Fruit fly (Drosophila melanogaster) whole organism, embryonic: ENCODE data around the gene Adat1.

Experiments used
- Abd-B ChIP-seq: fragments of 200-800 bp; sonication (Bioruptor generic); optimal IDR thresholded peaks from 2 replicates; lab custom pipeline; 2018; ENCODE audit warnings: missing biosample characterization, mild to moderate bottlenecking, missing genetic modification characterization, moderate library complexity
- CG11723 ChIP-seq: fragments of 200-800 bp; sonication (Bioruptor generic); optimal IDR thresholded peaks from 2 replicates; lab custom pipeline; 2017; ENCODE audit warnings: missing biosample characterization, mild to moderate bottlenecking, missing genetic modification characterization
- CG12659 ChIP-seq: fragments of 200-800 bp; sonication (Bioruptor generic); optimal IDR thresholded peaks from 3 replicates; lab custom pipeline; 2017; ENCODE audit warnings: mild to moderate bottlenecking, missing biosample characterization, missing genetic modification reagents, missing genetic modification characterization
- CG13775 ChIP-seq: fragments of 200-800 bp; sonication (Bioruptor generic); optimal IDR thresholded peaks from 3 replicates; lab custom pipeline; 2017; ENCODE audit warnings: missing biosample characterization, mild to moderate bottlenecking, missing genetic modification characterization
- CG15601 ChIP-seq: fragments of 200-800 bp; sonication (Bioruptor generic); optimal IDR thresholded peaks from 3 replicates; lab custom pipeline; 2019; ENCODE audit warnings: missing biosample characterization, mild to moderate bottlenecking, missing genetic modification characterization, moderate library complexity
- CG15696 ChIP-seq: fragments of 200-800 bp; sonication (Bioruptor generic); optimal IDR thresholded peaks from 2 replicates; lab custom pipeline; 2019; ENCODE audit warnings: missing biosample characterization, mild to moderate bottlenecking, missing genetic modification characterization, moderate library complexity
- CG17802 ChIP-seq: fragments of 200-800 bp; sonication (Bioruptor generic); optimal IDR thresholded peaks from 2 replicates; lab custom pipeline; 2018; ENCODE audit warnings: missing biosample characterization, mild to moderate bottlenecking, missing genetic modification characterization, moderate library complexity
- CG2712 ChIP-seq: fragments of 200-800 bp; optimal IDR thresholded peaks from 3 replicates; lab custom pipeline; 2019; ENCODE audit warnings: missing biosample characterization, mild to moderate bottlenecking, missing genetic modification characterization, moderate library complexity
- CG31365 ChIP-seq: fragments of 200-800 bp; sonication (Bioruptor generic); optimal IDR thresholded peaks from 2 replicates; lab custom pipeline; 2018; ENCODE audit warnings: missing biosample characterization, mild to moderate bottlenecking, missing genetic modification characterization
- CG31441 ChIP-seq: fragments of 200-800 bp; sonication (Bioruptor generic); IDR thresholded peaks from 2 replicates; pipeline ENCODE4 v1.3.6; 2022; ENCODE audit warnings: missing biosample characterization, missing genetic modification characterization
- CG32767 ChIP-seq: fragments of 200-800 bp; sonication (Bioruptor generic); IDR thresholded peaks from 2 replicates; pipeline ENCODE4 v1.3.6; 2022; ENCODE audit warnings: missing biosample characterization, missing genetic modification characterization
- CG32772 ChIP-seq: fragments of 200-800 bp; sonication (Bioruptor generic); IDR thresholded peaks from 2 replicates; pipeline ENCODE4 v1.3.6; 2022; ENCODE audit warnings: missing biosample characterization, missing genetic modification characterization
- CG33213 ChIP-seq: fragments of 200-800 bp; sonication (Bioruptor generic); optimal IDR thresholded peaks from 3 replicates; lab custom pipeline; 2016; ENCODE audit warnings: missing biosample characterization, missing genetic modification characterization
- CG3847 ChIP-seq: fragments of 200-800 bp; sonication (Bioruptor generic); IDR thresholded peaks from 2 replicates; pipeline ENCODE4 v1.3.6; 2022; ENCODE audit warnings: missing biosample characterization, missing genetic modification characterization
- CG4282 ChIP-seq: fragments of 200-800 bp; sonication (Bioruptor generic); optimal IDR thresholded peaks from 2 replicates; lab custom pipeline; 2016; ENCODE audit warnings: missing biosample characterization, missing genetic modification characterization
- CG4854 ChIP-seq: fragments of 200-800 bp; sonication (Bioruptor generic); optimal IDR thresholded peaks from 2 replicates; lab custom pipeline; 2016; ENCODE audit warnings: missing biosample characterization, missing genetic modification characterization, inconsistent platforms
- CG5953 ChIP-seq: fragments of 200-800 bp; sonication (Bioruptor generic); IDR thresholded peaks from 2 replicates; pipeline ENCODE4 v1.3.6; 2022; ENCODE audit warnings: missing biosample characterization, missing genetic modification characterization
- CG8281 ChIP-seq: fragments of 200-800 bp; sonication (Bioruptor generic); optimal IDR thresholded peaks from 2 replicates; lab custom pipeline; 2018; ENCODE audit warnings: missing biosample characterization, mild to moderate bottlenecking, missing genetic modification characterization, moderate library complexity
- Camta ChIP-seq: fragments of 200-800 bp; sonication (Bioruptor generic); optimal IDR thresholded peaks from 2 replicates; lab custom pipeline; 2016; ENCODE audit warnings: missing biosample characterization, missing genetic modification characterization
- Chrac-16 ChIP-seq: fragments of 200-800 bp; sonication (Bioruptor generic); optimal IDR thresholded peaks from 3 replicates; lab custom pipeline; 2016; ENCODE audit warnings: missing biosample characterization, missing genetic modification characterization
- Dref ChIP-seq: fragments of 200-800 bp; sonication (Bioruptor generic); IDR thresholded peaks from 2 replicates; pipeline ENCODE4 v1.3.6; 2022; ENCODE audit warnings: missing biosample characterization, missing genetic modification characterization
- E2f1 ChIP-seq: fragments of 200-800 bp; sonication (Bioruptor generic); IDR thresholded peaks from 2 replicates; pipeline ENCODE4 v1.3.6; 2022; ENCODE audit warnings: missing biosample characterization, missing genetic modification characterization
- Ets97D ChIP-seq: fragments of 200-800 bp; sonication (Bioruptor generic); optimal IDR thresholded peaks from 3 replicates; lab custom pipeline; 2016; ENCODE audit warnings: missing biosample characterization, missing genetic modification characterization
- HLH54F ChIP-seq: fragments of 200-800 bp; sonication (Bioruptor generic); optimal IDR thresholded peaks from 3 replicates; lab custom pipeline; 2016; ENCODE audit warnings: missing biosample characterization, missing genetic modification characterization
- HLHmδ ChIP-seq: fragments of 200-800 bp; sonication (Bioruptor generic); optimal IDR thresholded peaks from 2 replicates; lab custom pipeline; 2018; ENCODE audit warnings: missing biosample characterization, mild to moderate bottlenecking, missing genetic modification characterization, moderate library complexity
- HmgZ ChIP-seq: fragments of 200-800 bp; sonication (Bioruptor generic); optimal IDR thresholded peaks from 2 replicates; lab custom pipeline; 2018; ENCODE audit warnings: missing biosample characterization, mild to moderate bottlenecking, missing genetic modification characterization
- Hr39 ChIP-seq: fragments of >200 bp; optimal IDR thresholded peaks from 2 replicates; lab custom pipeline; 2017
- Kr ChIP-seq: fragments of 200-800 bp; sonication (Bioruptor generic); optimal IDR thresholded peaks from 2 replicates; lab custom pipeline; 2017; ENCODE audit warnings: missing biosample characterization, mild to moderate bottlenecking, missing genetic modification characterization
- MTF-1 ChIP-seq: fragments of 200-800 bp; sonication (Bioruptor generic); optimal IDR thresholded peaks from 2 replicates; lab custom pipeline; 2018; ENCODE audit warnings: missing biosample characterization, mild to moderate bottlenecking, missing genetic modification characterization, borderline replicate concordance
- Myb ChIP-seq: fragments of 200-800 bp; sonication (Bioruptor generic); optimal IDR thresholded peaks from 2 replicates; lab custom pipeline; 2016; ENCODE audit warnings: missing biosample characterization, missing genetic modification characterization
- NK7.1 ChIP-seq: fragments of 200-800 bp; sonication (Bioruptor generic); optimal IDR thresholded peaks from 3 replicates; lab custom pipeline; 2016; ENCODE audit warnings: missing biosample characterization, missing genetic modification characterization
- Nf-YA ChIP-seq: fragments of 200-800 bp; sonication (Bioruptor generic); IDR thresholded peaks from 2 replicates; pipeline ENCODE4 v1.3.6; 2022; ENCODE audit warnings: missing biosample characterization, missing genetic modification characterization
- Nf-YB ChIP-seq: fragments of 200-800 bp; sonication (Bioruptor generic); optimal IDR thresholded peaks from 3 replicates; lab custom pipeline; 2019; ENCODE audit warnings: missing biosample characterization, mild to moderate bottlenecking, missing genetic modification characterization, moderate library complexity
- Poxn ChIP-seq: fragments of 200-800 bp; sonication (Bioruptor generic); IDR thresholded peaks from 2 replicates; pipeline ENCODE4 v1.3.6; 2022; ENCODE audit warnings: missing biosample characterization, missing genetic modification characterization
- Vsx1 ChIP-seq: fragments of 200-800 bp; sonication (Bioruptor generic); optimal IDR thresholded peaks from 2 replicates; lab custom pipeline; 2017; ENCODE audit warnings: missing biosample characterization, mild to moderate bottlenecking, missing genetic modification characterization, missing genetic modification reagents
- amos ChIP-seq: fragments of 200-800 bp; sonication (Bioruptor generic); IDR thresholded peaks from 2 replicates; pipeline ENCODE4 v1.3.6; 2022; ENCODE audit warnings: missing biosample characterization, missing genetic modification characterization; ENCODE audit not compliant: partially characterized antibody
- chm ChIP-seq: fragments of 200-800 bp; sonication (Bioruptor generic); IDR thresholded peaks from 2 replicates; pipeline ENCODE4 v1.3.6; 2022; ENCODE audit warnings: missing biosample characterization, missing genetic modification characterization
- disco-r ChIP-seq: fragments of 200-800 bp; sonication (Bioruptor generic); optimal IDR thresholded peaks from 2 replicates; lab custom pipeline; 2016; ENCODE audit warnings: missing biosample characterization, missing genetic modification characterization
- ems ChIP-seq: fragments of 200-800 bp; sonication (Bioruptor generic); optimal IDR thresholded peaks from 3 replicates; lab custom pipeline; 2016; ENCODE audit warnings: missing biosample characterization, missing genetic modification characterization
- eyg ChIP-seq: fragments of 200-800 bp; sonication (Bioruptor generic); optimal IDR thresholded peaks from 3 replicates; lab custom pipeline; 2016; ENCODE audit warnings: missing biosample characterization, missing genetic modification characterization
- insv ChIP-seq, 2 experiments: fragments of 200-800 bp; sonication (Bioruptor generic); optimal IDR thresholded peaks; 3 replicates each; lab custom pipeline; 2016 to 2018; ENCODE audit warnings: missing biosample characterization in 2 of 2, missing genetic modification characterization in 2 of 2
- nerfin-1 ChIP-seq: fragments of 200-800 bp; sonication (Bioruptor generic); optimal IDR thresholded peaks from 3 replicates; lab custom pipeline; 2019; ENCODE audit warnings: missing biosample characterization, mild to moderate bottlenecking, missing genetic modification characterization, moderate library complexity
- schlank ChIP-seq: fragments of 200-800 bp; sonication (Bioruptor generic); optimal IDR thresholded peaks from 2 replicates; lab custom pipeline; 2018; ENCODE audit warnings: missing biosample characterization, mild to moderate bottlenecking, missing genetic modification characterization
- stwl ChIP-seq: fragments of 200-800 bp; sonication (Bioruptor generic); optimal IDR thresholded peaks from 3 replicates; lab custom pipeline; 2018; ENCODE audit warnings: missing biosample characterization, mild to moderate bottlenecking, missing genetic modification characterization, moderate library complexity

Gene Adat1

DNA sequence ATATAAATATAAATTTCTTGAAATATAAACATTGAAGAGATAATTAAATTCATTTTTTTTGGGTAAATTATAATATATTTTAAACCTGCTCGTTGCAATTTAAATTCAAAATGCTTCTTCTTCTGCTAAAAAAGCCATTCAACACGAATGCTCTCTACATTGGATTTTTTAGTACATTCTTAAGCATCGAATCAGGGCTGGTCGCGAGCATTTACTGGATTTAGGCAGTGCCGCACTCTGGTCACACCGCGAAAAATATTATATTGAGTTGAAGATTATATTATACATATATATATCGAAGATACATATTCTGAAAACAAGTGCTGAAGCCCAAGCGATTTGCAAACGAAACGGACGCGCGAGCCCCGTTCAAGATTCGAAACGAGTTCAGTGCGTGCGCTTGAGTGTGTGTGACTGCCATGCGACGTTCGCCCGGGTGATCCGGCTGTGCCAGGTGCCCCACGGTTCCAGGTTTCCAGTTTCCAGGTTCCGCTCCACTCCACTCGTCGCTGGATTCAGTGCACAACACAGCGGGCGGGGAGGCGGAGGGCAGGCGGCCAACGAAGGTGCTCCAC, 2.4 kb upstream of the Adat1 start, which contains the start of gene Sos (continued):
- TF ChIP-seq Kr (no peak), Camta (GFP tag; lab: Kevin White, UChicago) (no peak), schlank (tag; lab: Kevin White, UChicago) (no peak), insv (GFP tag; optimal IDR thresholded peaks at IDR 0.05; lab: Kevin White, UChicago) (no peak), E2f1 (GFP tag; lab: Robert Waterston, UW) (no peak), CG8281 (no peak), CG32772 (GFP tag; lab: Robert Waterston, UW) (no peak), CG3847 (GFP tag; lab: Robert Waterston, UW) (peak; percentile 45; the same call in 1 of the 2 replicates), amos (GFP tag; lab: Robert Waterston, UW) (peak; percentile 17; the same call in 1 of the 2 replicates), Dref (GFP tag; lab: Robert Waterston, UW) (peak; percentile 54), CG2712 (tag; lab: Kevin White, UChicago) (no peak), CG33213 (GFP tag; lab: Kevin White, UChicago) (no peak), CG5953 (GFP tag; lab: Robert Waterston, UW) (no peak), CG4282 (GFP tag; lab: Kevin White, UChicago) (no peak), stwl (tag; lab: Kevin White, UChicago) (peak; percentile 79), Poxn (GFP tag; lab: Robert Waterston, UW) (no peak), HLHmδ (GFP tag; lab: Kevin White, UChicago) (no peak), Abd-B (GFP tag; lab: Kevin White, UChicago) (peak; percentile 10), CG17802 (tag; lab: Kevin White, UChicago) (no peak), Chrac-16 (GFP tag; lab: Kevin White, UChicago) (no peak), Nf-YB (GFP tag; lab: Kevin White, UChicago) (no peak), HmgZ (tag; lab: Kevin White, UChicago) (peak; percentile 57), Vsx1 (GFP tag; lab: Kevin White, UChicago) (no peak), Hr39 (lab: Kevin White, UChicago) (no peak), Nf-YA (no peak), chm (no peak), CG13775 (GFP tag; lab: Kevin White, UChicago) (no peak), eyg (no peak), MTF-1 (GFP tag; lab: Kevin White, UChicago) (no peak), CG12659 (GFP tag; lab: Kevin White, UChicago) (peak; percentile 84), HLH54F (GFP tag; lab: Kevin White, UChicago) (no peak), disco-r (no peak), CG11723 (GFP tag; lab: Kevin White, UChicago) (no peak), ems (GFP tag; lab: Kevin White, UChicago) (no peak), CG4854 (GFP tag; lab: Kevin White, UChicago) (no peak), Ets97D (GFP tag; lab: Kevin White, UChicago) (peak; percentile 45), nerfin-1 (tag; lab: Kevin White, UChicago) (no peak), CG15601 (no peak), CG31441 (no peak), CG15696 (tag; lab: Kevin White, UChicago) (no peak), CG31365 (tag; lab: Kevin White, UChicago) (no peak), NK7.1 (GFP tag; lab: Kevin White, UChicago) (no peak), CG32767 (GFP tag; lab: Robert Waterston, UW) (0 out of 2 replicates have a peak, but pooled peaks have one; percentile 14), Myb (GFP tag; lab: Kevin White, UChicago) (peak; percentile 95)
